Worm (Caenorhabditis elegans): Measurements from ENCODE around the gene R01H2.7.

The R01H2.7 gene

DNA sequence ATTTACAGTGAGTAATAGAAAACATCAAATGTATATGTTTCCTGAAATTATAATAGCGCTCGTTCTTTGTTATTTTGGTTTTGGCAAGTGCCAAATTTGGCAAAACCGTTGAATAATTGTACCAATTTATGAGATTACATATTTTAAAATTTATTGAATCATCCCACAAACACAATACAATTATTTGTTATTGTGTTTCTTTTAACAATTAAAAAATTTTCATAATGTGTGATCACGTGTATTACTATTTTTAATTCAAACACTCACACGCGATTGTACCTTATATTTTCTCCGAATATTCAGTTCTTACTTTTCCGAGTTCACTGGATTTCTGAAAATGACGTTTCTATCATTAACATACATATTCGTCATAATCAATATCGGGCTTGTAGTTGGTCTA lies 10.7 kb upstream of the R01H2.7 start, which contains the start of gene R01H2.2:
R01H2.2 (plus strand) TSS at position 301 of the 400 bp plus-strand sequence.
- TF ChIP-seq egl-27 (tag; optimal IDR thresholded peaks at IDR 0.05) (no peak), F49E8.2 (tag; optimal IDR thresholded peaks at IDR 0.05; ENCODE audit: borderline replicate concordance) (no peak), egl-43 (GFP tag; IDR thresholded peaks at IDR 0.05) (no peak), D1046.2 (GFP tag; IDR thresholded peaks at IDR 0.05) (no peak), lsy-2 (tag; optimal IDR thresholded peaks at IDR 0.05) (no peak), cey-2 (tag; optimal IDR thresholded peaks at IDR 0.05; ENCODE audit: borderline replicate concordance, insufficient read depth) (no peak), rbr-2 (tag; optimal IDR thresholded peaks at IDR 0.05) (no peak)

DNA sequence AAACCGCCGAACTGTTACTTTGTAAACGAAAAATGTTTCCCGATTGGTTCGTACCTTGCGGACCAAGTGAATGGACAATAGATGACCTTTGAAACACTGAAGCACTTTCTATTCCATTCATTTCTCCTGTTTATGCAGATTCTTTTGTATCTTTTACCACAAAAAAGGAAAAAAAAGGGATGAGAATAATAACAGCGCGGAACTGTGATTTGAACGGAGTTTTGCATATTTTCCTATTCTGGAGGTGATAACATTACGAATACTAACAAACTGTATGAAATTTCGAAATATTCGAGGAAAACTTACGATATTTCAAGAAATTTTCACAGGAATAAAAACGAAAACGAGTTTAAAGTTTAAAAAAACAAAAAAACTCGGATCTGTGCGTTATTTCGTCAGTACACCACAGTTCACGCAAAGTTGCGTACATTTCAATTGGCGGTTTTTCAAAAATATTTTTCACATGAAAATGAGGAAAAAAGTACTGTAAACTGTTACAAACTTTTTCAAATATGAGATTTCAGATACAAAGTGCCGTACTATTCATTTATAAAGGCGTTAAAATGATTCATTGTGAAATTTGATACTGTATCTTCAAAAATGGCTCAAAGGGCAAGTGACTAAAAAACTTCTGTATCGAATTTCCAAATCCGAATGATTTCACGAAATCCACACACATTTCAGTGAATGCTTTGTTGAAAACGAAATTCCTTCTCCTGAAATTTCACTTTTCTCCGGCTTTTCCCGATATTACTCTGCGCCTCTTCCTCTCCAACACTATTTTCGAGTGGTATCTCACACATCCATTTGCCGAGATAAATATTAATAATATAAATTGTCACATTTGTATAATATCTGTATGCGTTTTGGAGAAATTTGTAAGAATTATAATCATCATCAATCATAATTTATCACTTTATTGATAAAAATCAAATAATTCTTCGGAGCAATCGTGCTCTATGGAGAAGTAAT lies 11.0 kb downstream of the R01H2.7 start:
- TF ChIP-seq unc-62 (GFP tag; optimal IDR thresholded peaks at IDR 0.05 in 1 of 2): peak in 1 of 2 experiments; percentile 57
- TF ChIP-seq unc-62 (tag; optimal IDR thresholded peaks at IDR 0.05): no peak
- no peak for TF ChIP-seq lir-3 (tag; optimal IDR thresholded peaks at IDR 0.05)
- TF ChIP-seq aha-1 (tag): peak; percentile 97
- no peak for TF ChIP-seq F44E2.7 (GFP tag; IDR thresholded peaks at IDR 0.05)

DNA sequence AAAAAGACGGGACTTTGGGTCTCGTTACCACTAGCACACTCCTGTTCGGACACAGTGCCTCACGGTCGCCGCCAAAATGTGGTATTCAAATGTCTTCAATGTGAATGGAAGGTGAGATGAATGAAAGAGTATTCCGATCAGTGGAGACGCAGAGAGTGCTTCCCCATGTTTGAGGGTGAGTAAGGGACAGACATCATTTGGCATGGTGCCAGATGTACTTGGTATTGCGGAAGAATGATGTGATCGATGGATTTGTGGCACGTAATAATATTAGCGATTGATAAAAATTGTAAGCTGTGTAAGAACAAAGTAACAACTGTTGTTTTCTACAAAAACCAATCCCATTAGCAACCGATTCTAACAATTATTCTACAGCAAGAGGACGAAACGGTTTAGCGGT lies 13.5 kb downstream of the R01H2.7 start:
- peak in 1 of 2 experiments; percentile 95 for TF ChIP-seq unc-62 (GFP tag; optimal IDR thresholded peaks at IDR 0.05 in 1 of 2)
- no peak for TF ChIP-seq unc-62 (tag; optimal IDR thresholded peaks at IDR 0.05)
- TF ChIP-seq hlh-11 (tag; optimal IDR thresholded peaks at IDR 0.05): no peak

DNA sequence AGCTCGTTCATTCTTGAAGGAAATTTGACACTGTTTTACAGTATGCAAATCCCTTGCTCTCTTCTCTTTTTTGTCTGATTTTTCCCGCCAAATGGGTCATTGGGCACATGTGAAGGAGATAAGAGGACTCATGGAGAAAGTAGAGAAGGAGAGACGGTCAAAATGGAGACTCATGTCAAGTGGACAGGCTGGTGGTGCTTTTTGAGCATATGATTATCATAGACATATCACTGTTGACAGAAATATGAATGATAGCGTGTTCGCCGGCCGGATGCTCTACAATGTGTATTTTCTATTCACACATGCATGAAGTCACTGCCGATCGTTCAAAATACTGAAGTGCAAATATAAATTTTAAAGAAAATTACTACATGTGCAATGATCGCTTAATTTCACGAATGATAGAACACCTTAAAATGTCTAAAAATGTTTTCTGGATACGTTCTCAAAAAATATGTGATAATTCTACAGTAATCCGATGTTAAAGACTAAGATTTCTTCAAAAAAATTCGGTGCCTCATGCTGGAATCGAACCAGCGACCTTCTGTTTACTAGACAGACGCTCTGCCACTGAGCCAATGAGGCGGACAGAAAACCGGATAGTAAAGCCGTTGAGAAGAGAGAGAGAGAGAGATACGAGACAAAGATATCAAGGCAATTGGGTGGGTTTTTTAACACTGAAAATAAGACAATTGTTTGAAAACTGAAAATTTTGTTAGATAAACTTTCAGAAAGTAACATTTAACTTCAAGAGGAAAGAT lies 15.3 kb downstream of the R01H2.7 start:
- no peak for TF ChIP-seq zag-1 (tag; optimal IDR thresholded peaks at IDR 0.05)
- TF ChIP-seq pqm-1 (tag; optimal IDR thresholded peaks at IDR 0.05): no peak
- TF ChIP-seq lin-38 (GFP tag; IDR thresholded peaks at IDR 0.05): peak; percentile 62
- no peak for TF ChIP-seq zfp-3 (GFP tag; conservative IDR thresholded peaks at IDR 0.05)
- 0 out of 2 replicates have a peak, but pooled peaks have one; percentile 52 for TF ChIP-seq pha-4 (GFP tag; IDR thresholded peaks at IDR 0.05)
- TF ChIP-seq pha-4 (tag; optimal IDR thresholded peaks at IDR 0.05): no peak
- peak; percentile 12 for TF ChIP-seq F37D6.2 (tag; optimal IDR thresholded peaks at IDR 0.05)
- no peak for TF ChIP-seq ceh-44 (GFP tag; IDR thresholded peaks at IDR 0.05)
- peak; percentile 43 for TF ChIP-seq mep-1 (tag; optimal IDR thresholded peaks at IDR 0.05)
- peak; percentile 51; the same call in 1 of the 2 replicates for TF ChIP-seq hmg-1.1 (GFP tag; IDR thresholded peaks at IDR 0.05)
- no peak for TF ChIP-seq daf-19 (GFP tag; conservative IDR thresholded peaks at IDR 0.05)
- TF ChIP-seq rbr-2 (tag; optimal IDR thresholded peaks at IDR 0.05): peak; percentile 30
- no peak for TF ChIP-seq egl-27 (tag; optimal IDR thresholded peaks at IDR 0.05)
- peak; percentile 45 for TF ChIP-seq hlh-30 (tag; optimal IDR thresholded peaks at IDR 0.05; ENCODE audit: insufficient read depth)
- peak; percentile 23 for TF ChIP-seq spr-1 (tag; optimal IDR thresholded peaks at IDR 0.05)
- peak; percentile 52 for TF ChIP-seq duxl-1 (tag; optimal IDR thresholded peaks at IDR 0.05; ENCODE audit: poor library complexity)
- no peak for TF ChIP-seq nhr-41 (GFP tag; IDR thresholded peaks at IDR 0.05)
- TF ChIP-seq dve-1 (tag; optimal IDR thresholded peaks at IDR 0.05; ENCODE audit: insufficient read depth): peak; percentile 2
- TF ChIP-seq aha-1 (tag): peak; percentile 48
- peak; percentile 75 for TF ChIP-seq snpc-4 (tag; optimal IDR thresholded peaks at IDR 0.05)
- no peak for TF ChIP-seq spr-3 (GFP tag; optimal IDR thresholded peaks at IDR 0.05)
- TF ChIP-seq hlh-11 (tag; optimal IDR thresholded peaks at IDR 0.05): peak; percentile 22
- TF ChIP-seq unc-130 (GFP tag; optimal IDR thresholded peaks at IDR 0.05): no peak
- TF ChIP-seq ctbp-1 (GFP tag; IDR thresholded peaks at IDR 0.05): peak; percentile 60; the same call in 1 of the 2 replicates
- peak; percentile 79 for TF ChIP-seq arid-1 (GFP tag; conservative IDR thresholded peaks at IDR 0.05)
- no peak for TF ChIP-seq hif-1 (tag; optimal IDR thresholded peaks at IDR 0.05)
- 0 out of 2 replicates have a peak, but pooled peaks have one; percentile 28 for TF ChIP-seq vab-7 (GFP tag; IDR thresholded peaks at IDR 0.05)
- TF ChIP-seq lim-7 (GFP tag; IDR thresholded peaks at IDR 0.05): 0 out of 2 replicates have a peak, but pooled peaks have one; percentile 44
- TF ChIP-seq snpc-1.2 (GFP tag; IDR thresholded peaks at IDR 0.05): no peak
- no peak for TF ChIP-seq fos-1 (tag; optimal IDR thresholded peaks at IDR 0.05)
- peak; percentile 1 for TF ChIP-seq gei-8 (GFP tag; optimal IDR thresholded peaks at IDR 0.05)
